Fruit fly (Drosophila melanogaster) whole organism, embryonic: ENCODE measurements around the gene Lrr47.

Source experiments
- Ada2b ChIP-seq: fragments of 200-800 bp; sonication (Bioruptor generic); IDR thresholded peaks from 2 replicates; pipeline ENCODE4 v1.3.6; 2022; ENCODE audit warnings: missing biosample characterization, missing genetic modification characterization
- Aef1 ChIP-seq: fragments of 200-800 bp; sonication (Bioruptor generic); IDR thresholded peaks from 3 replicates; pipeline ENCODE4 v1.3.6; 2022; ENCODE audit warnings: missing biosample characterization, missing genetic modification characterization
- C15 ChIP-seq: fragments of 200-800 bp; sonication (Bioruptor generic); IDR thresholded peaks from 3 replicates; pipeline ENCODE4 v1.3.6; 2022; ENCODE audit warnings: missing biosample characterization, missing genetic modification characterization
- CG10431 ChIP-seq: fragments of 200-800 bp; sonication (Bioruptor generic); optimal IDR thresholded peaks from 3 replicates; lab custom pipeline; 2018; ENCODE audit warnings: missing biosample characterization, mild to moderate bottlenecking, missing genetic modification characterization
- CG11696 ChIP-seq: fragments of 200-800 bp; sonication (Bioruptor generic); IDR thresholded peaks from 2 replicates; pipeline ENCODE4 v1.3.6; 2022; ENCODE audit warnings: missing biosample characterization, missing genetic modification characterization
- CG12299 ChIP-seq: fragments of 200-800 bp; sonication (Bioruptor generic); optimal IDR thresholded peaks from 2 replicates; lab custom pipeline; 2018; ENCODE audit warnings: missing biosample characterization, mild to moderate bottlenecking, missing genetic modification characterization
- CG12942 ChIP-seq: fragments of 200-800 bp; sonication (Bioruptor generic); optimal IDR thresholded peaks from 3 replicates; lab custom pipeline; 2016; ENCODE audit warnings: missing biosample characterization, missing genetic modification characterization
- CG1832 ChIP-seq: fragments of 200-800 bp; sonication (Bioruptor generic); optimal IDR thresholded peaks from 2 replicates; lab custom pipeline; 2017; ENCODE audit warnings: missing biosample characterization, mild to moderate bottlenecking, missing genetic modification characterization, inconsistent platforms
- CG31365 ChIP-seq: fragments of 200-800 bp; sonication (Bioruptor generic); optimal IDR thresholded peaks from 2 replicates; lab custom pipeline; 2018; ENCODE audit warnings: missing biosample characterization, mild to moderate bottlenecking, missing genetic modification characterization
- CG32772 ChIP-seq: fragments of 200-800 bp; sonication (Bioruptor generic); IDR thresholded peaks from 2 replicates; pipeline ENCODE4 v1.3.6; 2022; ENCODE audit warnings: missing biosample characterization, missing genetic modification characterization
- CG33557 ChIP-seq: fragments of 200-800 bp; sonication (Bioruptor generic); optimal IDR thresholded peaks from 2 replicates; lab custom pipeline; 2019; ENCODE audit warnings: missing biosample characterization, mild to moderate bottlenecking, missing genetic modification characterization, moderate library complexity
- CG3726 ChIP-seq: fragments of 200-800 bp; sonication (Bioruptor generic); IDR thresholded peaks from 3 replicates; pipeline ENCODE4, ENCODE4 v1.3.6; 2022; ENCODE audit warnings: missing biosample characterization, missing genetic modification characterization
- CG4360 ChIP-seq: fragments of 200-800 bp; sonication (Bioruptor generic); IDR thresholded peaks from 2 replicates; pipeline ENCODE4 v1.3.6; 2022; ENCODE audit warnings: missing biosample characterization, missing genetic modification characterization
- CG4617 ChIP-seq: fragments of 200-800 bp; sonication (Bioruptor generic); optimal IDR thresholded peaks from 3 replicates; lab custom pipeline; 2016; ENCODE audit warnings: missing biosample characterization, missing genetic modification characterization, borderline replicate concordance
- CG4707 ChIP-seq: fragments of 200-800 bp; sonication (Bioruptor generic); optimal IDR thresholded peaks from 2 replicates; lab custom pipeline; 2018; ENCODE audit warnings: missing biosample characterization, mild to moderate bottlenecking, missing genetic modification characterization, moderate library complexity
- CG4820 ChIP-seq: fragments of 200-800 bp; sonication (Bioruptor generic); optimal IDR thresholded peaks from 3 replicates; lab custom pipeline; 2016; ENCODE audit warnings: missing biosample characterization, missing genetic modification characterization
- CG5245 ChIP-seq: fragments of 200-800 bp; sonication (Bioruptor generic); optimal IDR thresholded peaks from 3 replicates; lab custom pipeline; 2016; ENCODE audit warnings: missing biosample characterization, missing genetic modification characterization
- CG6765 ChIP-seq: fragments of 200-800 bp; sonication (Bioruptor generic); optimal IDR thresholded peaks from 3 replicates; lab custom pipeline; 2017; ENCODE audit warnings: missing biosample characterization, mild to moderate bottlenecking, missing genetic modification characterization
- CG7372 ChIP-seq: fragments of 200-800 bp; sonication (Bioruptor generic); IDR thresholded peaks from 2 replicates; pipeline ENCODE4 v1.3.6; 2022; ENCODE audit warnings: missing biosample characterization, missing genetic modification characterization
- CG7839 ChIP-seq: fragments of 200-800 bp; sonication (Bioruptor generic); optimal IDR thresholded peaks from 3 replicates; lab custom pipeline; 2018; ENCODE audit warnings: missing biosample characterization, mild to moderate bottlenecking, missing genetic modification characterization, moderate library complexity
- CG7987 ChIP-seq: fragments of 200-800 bp; sonication (Bioruptor generic); optimal IDR thresholded peaks from 2 replicates; lab custom pipeline; 2018; ENCODE audit warnings: missing biosample characterization, mild to moderate bottlenecking, missing genetic modification characterization, moderate library complexity
- CG8290 ChIP-seq, 3 experiments: fragments of 200-800 bp; sonication (Bioruptor generic); optimal IDR thresholded peaks; 2 replicates each; lab custom pipeline; 2016 to 2019; ENCODE audit warnings: missing biosample characterization in 3 of 3, missing genetic modification characterization in 3 of 3, mild to moderate bottlenecking in 2 of 3, moderate library complexity in 1 of 3
- CG8924 ChIP-seq: fragments of 200-800 bp; optimal IDR thresholded peaks from 3 replicates; lab custom pipeline; 2019; ENCODE audit warnings: missing biosample characterization, mild to moderate bottlenecking, missing genetic modification characterization, moderate library complexity
- CG9817 ChIP-seq: fragments of 200-800 bp; sonication (Bioruptor generic); optimal IDR thresholded peaks from 2 replicates; lab custom pipeline; 2018; ENCODE audit warnings: missing biosample characterization, mild to moderate bottlenecking, missing genetic modification characterization, moderate library complexity
- CTCF ChIP-seq: fragments of 200-800 bp; sonication (Bioruptor generic); optimal IDR thresholded peaks from 2 replicates; lab custom pipeline; 2017; ENCODE audit warnings: missing biosample characterization, mild to moderate bottlenecking, missing genetic modification characterization, moderate library complexity
- Camta ChIP-seq: fragments of 200-800 bp; sonication (Bioruptor generic); optimal IDR thresholded peaks from 2 replicates; lab custom pipeline; 2016; ENCODE audit warnings: missing biosample characterization, missing genetic modification characterization
- Deaf1 ChIP-seq: fragments of 200-800 bp; optimal IDR thresholded peaks from 3 replicates; lab custom pipeline; 2019; ENCODE audit warnings: missing biosample characterization, mild to moderate bottlenecking, missing genetic modification characterization, moderate library complexity
- Drgx ChIP-seq: fragments of 200-800 bp; sonication (Bioruptor generic); IDR thresholded peaks from 2 replicates; pipeline ENCODE4 v1.3.6; 2022; ENCODE audit warnings: missing biosample characterization, missing genetic modification characterization
- Hr3 ChIP-seq: fragments of 200-800 bp; sonication (Bioruptor generic); optimal IDR thresholded peaks from 3 replicates; lab custom pipeline; 2016; ENCODE audit warnings: missing biosample characterization, missing genetic modification characterization
- Hr51 ChIP-seq, 2 experiments: fragments of 200-800 bp; sonication (Bioruptor generic); optimal IDR thresholded peaks; 2 replicates in 1 of 2; 3 replicates in 1 of 2; lab custom pipeline; 2016 to 2018; ENCODE audit warnings: missing biosample characterization in 2 of 2, missing genetic modification characterization in 2 of 2, mild to moderate bottlenecking in 1 of 2, moderate library complexity in 1 of 2
- Hsf ChIP-seq: fragments of 200-800 bp; sonication (Bioruptor generic); optimal IDR thresholded peaks from 3 replicates; lab custom pipeline; 2016; ENCODE audit warnings: missing biosample characterization, missing genetic modification characterization
- NC2β ChIP-seq: fragments of 200-800 bp; sonication (Bioruptor generic); optimal IDR thresholded peaks from 2 replicates; lab custom pipeline; 2016; ENCODE audit warnings: missing biosample characterization, missing genetic modification characterization
- NK7.1 ChIP-seq: fragments of 200-800 bp; sonication (Bioruptor generic); optimal IDR thresholded peaks from 3 replicates; lab custom pipeline; 2016; ENCODE audit warnings: missing biosample characterization, missing genetic modification characterization
- Ptx1 ChIP-seq: fragments of 200-800 bp; sonication (Bioruptor generic); IDR thresholded peaks from 2 replicates; pipeline ENCODE4 v1.3.6; 2022; ENCODE audit warnings: missing biosample characterization, missing genetic modification characterization
- Rfx ChIP-seq: fragments of 200-800 bp; sonication (Bioruptor generic); IDR thresholded peaks from 2 replicates; pipeline ENCODE4 v1.3.6; 2022; ENCODE audit warnings: missing biosample characterization, missing genetic modification characterization
- Rx ChIP-seq: fragments of 200-800 bp; sonication (Bioruptor generic); IDR thresholded peaks from 2 replicates; pipeline ENCODE4 v1.3.6; 2022; ENCODE audit warnings: missing biosample characterization, missing genetic modification characterization
- dimm ChIP-seq: fragments of 200-800 bp; sonication (Bioruptor generic); IDR thresholded peaks from 2 replicates; pipeline ENCODE4 v1.3.6; 2022; ENCODE audit warnings: missing biosample characterization, missing genetic modification characterization
- disco-r ChIP-seq: fragments of 200-800 bp; sonication (Bioruptor generic); optimal IDR thresholded peaks from 2 replicates; lab custom pipeline; 2016; ENCODE audit warnings: missing biosample characterization, missing genetic modification characterization
- esg ChIP-seq: fragments of 200-800 bp; sonication (Bioruptor generic); conservative IDR thresholded peaks from 2 replicates; pipeline ENCODE4 v1.3.6; 2022; ENCODE audit warnings: missing biosample characterization, missing genetic modification characterization
- exex ChIP-seq: fragments of 200-800 bp; sonication (Bioruptor generic); optimal IDR thresholded peaks from 4 replicates; lab custom pipeline; 2018; ENCODE audit warnings: missing biosample characterization, mild to moderate bottlenecking, missing genetic modification characterization, moderate library complexity
- gfzf ChIP-seq: fragments of 200-800 bp; sonication (Bioruptor generic); optimal IDR thresholded peaks from 2 replicates; lab custom pipeline; 2016; ENCODE audit warnings: missing biosample characterization, mild to moderate bottlenecking, missing genetic modification characterization, moderate library complexity
- h ChIP-seq: fragments of >200 bp; optimal IDR thresholded peaks from 2 replicates; lab custom pipeline; 2017
- insv ChIP-seq, 2 experiments: fragments of 200-800 bp; sonication (Bioruptor generic); optimal IDR thresholded peaks; 3 replicates each; lab custom pipeline; 2016 to 2018; ENCODE audit warnings: missing biosample characterization in 2 of 2, missing genetic modification characterization in 2 of 2
- lov ChIP-seq, 2 experiments: fragments of 200-800 bp in 1 of 2; fragments of >200 bp in 1 of 2; sonication (Bioruptor generic) in 1 of 2; IDR thresholded peaks in 1 of 2; optimal IDR thresholded peaks in 1 of 2; 2 replicates in 1 of 2; 3 replicates in 1 of 2; pipeline versions ENCODE4 v1.3.6 to Lab custom; 2017 to 2022; ENCODE audit warnings: missing biosample characterization in 1 of 2, missing genetic modification characterization in 1 of 2
- mld ChIP-seq: fragments of 200-800 bp; sonication (Bioruptor generic); IDR thresholded peaks from 3 replicates; pipeline ENCODE4 v1.3.6; 2022; ENCODE audit warnings: missing biosample characterization, missing genetic modification characterization; ENCODE audit not compliant: partially characterized antibody
- prd ChIP-seq, 3 experiments: fragments of >200 bp in 2 of 3; fragments of 200-800 bp in 1 of 3; sonication (Bioruptor generic) in 1 of 3; optimal IDR thresholded peaks in 2 of 3; IDR thresholded peaks in 1 of 3; 2 replicates in 2 of 3; 3 replicates in 1 of 3; pipeline versions ENCODE4 v1.3.6 to Lab custom; 2017 to 2022; ENCODE audit warnings: missing biosample characterization in 1 of 3, missing genetic modification characterization in 1 of 3
- pzg ChIP-seq: fragments of 200-800 bp; sonication (Bioruptor generic); optimal IDR thresholded peaks from 3 replicates; lab custom pipeline; 2018; ENCODE audit warnings: missing biosample characterization, mild to moderate bottlenecking, missing genetic modification characterization, moderate library complexity
- slou ChIP-seq: fragments of 200-800 bp; sonication (Bioruptor generic); optimal IDR thresholded peaks from 3 replicates; lab custom pipeline; 2016; ENCODE audit warnings: missing biosample characterization, missing genetic modification characterization
- sug ChIP-seq: fragments of 200-800 bp; optimal IDR thresholded peaks from 2 replicates; lab custom pipeline; 2019; ENCODE audit warnings: missing biosample characterization, mild to moderate bottlenecking, missing genetic modification characterization, moderate library complexity
- trh ChIP-seq: fragments of 200-800 bp; sonication (Bioruptor generic); optimal IDR thresholded peaks from 2 replicates; lab custom pipeline; 2016; ENCODE audit warnings: missing biosample characterization, missing genetic modification characterization
- wor ChIP-seq: fragments of 200-800 bp; sonication (Bioruptor generic); IDR thresholded peaks from 2 replicates; pipeline ENCODE4 v1.3.6; 2022; ENCODE audit warnings: missing biosample characterization, missing genetic modification characterization

Gene Lrr47

dm6 chr2L:10565674-10566073, 48.5 kb downstream of the Lrr47 start (continued):
- TF ChIP-seq Camta (GFP tag; lab: Kevin White, UChicago) = peak; percentile 12
- no peak for TF ChIP-seq CG12942 (GFP tag; lab: Kevin White, UChicago)
- no peak for TF ChIP-seq CG10431
- TF ChIP-seq insv (GFP tag; optimal IDR thresholded peaks at IDR 0.05; lab: Kevin White, UChicago) = no peak
- TF ChIP-seq Ptx1 = peak; percentile 58; the same call in 1 of the 2 replicates
- TF ChIP-seq CTCF (GFP tag; lab: Kevin White, UChicago) = no peak
- no peak for TF ChIP-seq Hr3
- no peak for TF ChIP-seq disco-r (GFP tag; lab: Kevin White, UChicago)
- no peak for TF ChIP-seq CG4360 (GFP tag; lab: Robert Waterston, UW)
- no peak for TF ChIP-seq CG3726 (GFP tag; lab: Robert Waterston, UW)
- peak; percentile 25 for TF ChIP-seq CG9817 (tag; lab: Kevin White, UChicago)
- TF ChIP-seq Rfx (GFP tag; lab: Robert Waterston, UW) = peak; percentile 69; the same call in 1 of the 2 replicates
- TF ChIP-seq CG4707 (GFP tag; lab: Kevin White, UChicago) = no peak
- TF ChIP-seq C15 (GFP tag; lab: Robert Waterston, UW) = no peak
- no peak for TF ChIP-seq CG31365 (tag; lab: Kevin White, UChicago)
- no peak for TF ChIP-seq h (lab: Kevin White, UChicago)
- no peak for TF ChIP-seq Drgx (GFP tag; lab: Robert Waterston, UW)
- TF ChIP-seq CG1832 = no peak
- no peak for TF ChIP-seq esg (GFP tag; lab: Robert Waterston, UW)
- peak; percentile 13 for TF ChIP-seq Hsf (GFP tag; lab: Kevin White, UChicago)
- TF ChIP-seq CG7987 (GFP tag; lab: Kevin White, UChicago) = no peak
- no peak for TF ChIP-seq CG5245 (GFP tag; lab: Kevin White, UChicago)
- no peak for TF ChIP-seq CG12299 (tag; lab: Kevin White, UChicago)
- peak; percentile 29 for TF ChIP-seq CG6765
- TF ChIP-seq CG32772 (GFP tag; lab: Robert Waterston, UW) = no peak
- no peak for TF ChIP-seq exex
- TF ChIP-seq CG8290 (GFP tag; optimal IDR thresholded peaks at IDR 0.05; lab: Kevin White, UChicago) = no peak
- TF ChIP-seq CG8290 (tag; optimal IDR thresholded peaks at IDR 0.05; lab: Kevin White, UChicago) = peak in 1 of 2 experiments; percentile 80
- no peak for TF ChIP-seq Rx (GFP tag; lab: Robert Waterston, UW)
- TF ChIP-seq trh (GFP tag; lab: Kevin White, UChicago) = no peak
- TF ChIP-seq CG33557 (GFP tag; lab: Kevin White, UChicago) = no peak
- no peak for TF ChIP-seq prd (optimal IDR thresholded peaks at IDR 0.05; lab: Kevin White, UChicago)
- TF ChIP-seq prd (GFP tag; IDR thresholded peaks at IDR 0.05; lab: Robert Waterston, UW) = peak; percentile 63; the same call in 2 of the 3 replicates
- peak; percentile 19 for TF ChIP-seq slou (GFP tag; lab: Kevin White, UChicago)
- no peak for TF ChIP-seq gfzf
- peak; percentile 31; the same call in 1 of the 2 replicates for TF ChIP-seq CG7372 (GFP tag; lab: Robert Waterston, UW)
- no peak for TF ChIP-seq wor (GFP tag; lab: Robert Waterston, UW)
- TF ChIP-seq CG4820 = no peak
- no peak for TF ChIP-seq NC2β (GFP tag; lab: Kevin White, UChicago)
- no peak for TF ChIP-seq CG4617 (GFP tag; lab: Kevin White, UChicago)
- peak; percentile 28 for TF ChIP-seq CG8924
- TF ChIP-seq sug (tag; lab: Kevin White, UChicago) = no peak
- no peak for TF ChIP-seq pzg (GFP tag; lab: Kevin White, UChicago)
- TF ChIP-seq Ada2b (GFP tag; lab: Robert Waterston, UW) = peak; percentile 64
- peak; percentile 57 for TF ChIP-seq CG7839
- peak; percentile 25 to 54 for TF ChIP-seq Hr51 (GFP tag; optimal IDR thresholded peaks at IDR 0.05; lab: Kevin White, UChicago)
- TF ChIP-seq CG11696 (GFP tag; lab: Robert Waterston, UW) = 0 out of 2 replicates have a peak, but pooled peaks have one; percentile 41
- TF ChIP-seq lov (optimal IDR thresholded peaks at IDR 0.05; lab: Kevin White, UChicago) = no peak
- TF ChIP-seq lov (GFP tag; IDR thresholded peaks at IDR 0.05; lab: Robert Waterston, UW) = peak; percentile 21; the same call in 1 of the 3 replicates
- no peak for TF ChIP-seq mld (GFP tag; lab: Robert Waterston, UW)
- TF ChIP-seq Deaf1 = peak; percentile 43
- peak; percentile 14 for TF ChIP-seq NK7.1 (GFP tag; lab: Kevin White, UChicago)
- peak; percentile 40; the same call in 2 of the 3 replicates for TF ChIP-seq Aef1 (GFP tag; lab: Robert Waterston, UW)
- no peak for TF ChIP-seq dimm
